Worm (Caenorhabditis elegans) whole organism, L1 larva: ENCODE measurements around the gene srh-149.

Source experiments
- C34B4.2 ChIP-seq: sonication (generic microtip); optimal IDR thresholded peaks from 2 replicates; lab custom pipeline; 2017; ENCODE audit warnings: mild to moderate bottlenecking, missing genetic modification characterization, missing compliant biosample characterization
- alr-1 ChIP-seq: fragments of 200-800 bp; sonication (Bioruptor generic); optimal IDR thresholded peaks from 2 replicates; lab custom pipeline; 2018; ENCODE audit warnings: borderline replicate concordance, mild to moderate bottlenecking, missing genetic modification characterization, missing compliant biosample characterization
- blmp-1 ChIP-seq: fragments of 150-350 bp; optimal IDR thresholded peaks from 2 replicates; lab custom pipeline; 2014; ENCODE audit warnings: missing biosample characterization, missing genetic modification characterization
- elt-2 ChIP-seq: sonication (generic microtip); optimal IDR thresholded peaks from 2 replicates; lab custom pipeline; 2016; ENCODE audit warnings: missing genetic modification characterization, mild to moderate bottlenecking, inconsistent platforms, missing compliant biosample characterization, missing genetic modification reagents
- fkh-8 ChIP-seq: sonication (generic microtip); optimal IDR thresholded peaks from 2 replicates; lab custom pipeline; 2016; ENCODE audit warnings: mild to moderate bottlenecking, missing genetic modification characterization, missing compliant biosample characterization
- nhr-47 ChIP-seq: sonication (generic microtip); optimal IDR thresholded peaks from 2 replicates; lab custom pipeline; 2016; ENCODE audit warnings: mild to moderate bottlenecking, missing genetic modification characterization, moderate library complexity, missing compliant biosample characterization
- unc-98 ChIP-seq: fragments of 200-800 bp; sonication (Bioruptor generic); IDR thresholded peaks from 2 replicates; pipeline ENCODE4 v1.3.6; 2022; ENCODE audit warnings: missing genetic modification characterization, missing compliant biosample characterization
- xbp-1 ChIP-seq: sonication (generic microtip); optimal IDR thresholded peaks from 2 replicates; lab custom pipeline; 2016; ENCODE audit warnings: missing genetic modification characterization, missing compliant biosample characterization
- ztf-4 ChIP-seq: fragments of 150-350 bp; optimal IDR thresholded peaks from 2 replicates; lab custom pipeline; 2014; ENCODE audit warnings: missing biosample characterization, missing genetic modification characterization

Gene srh-149

ce11 chrV:15796087-15796486 lies 44.9 kb downstream of the srh-149 start, which contains the start of gene nhr-223:
TSS of gene nhr-223 (plus strand) at chrV:15796387.
- TF ChIP-seq ztf-4 (tag; lab: Kevin White, UChicago) (no peak), alr-1 (tag; lab: Kevin White, UChicago) (no peak), blmp-1 (tag; lab: Kevin White, UChicago) (no peak)

DNA sequence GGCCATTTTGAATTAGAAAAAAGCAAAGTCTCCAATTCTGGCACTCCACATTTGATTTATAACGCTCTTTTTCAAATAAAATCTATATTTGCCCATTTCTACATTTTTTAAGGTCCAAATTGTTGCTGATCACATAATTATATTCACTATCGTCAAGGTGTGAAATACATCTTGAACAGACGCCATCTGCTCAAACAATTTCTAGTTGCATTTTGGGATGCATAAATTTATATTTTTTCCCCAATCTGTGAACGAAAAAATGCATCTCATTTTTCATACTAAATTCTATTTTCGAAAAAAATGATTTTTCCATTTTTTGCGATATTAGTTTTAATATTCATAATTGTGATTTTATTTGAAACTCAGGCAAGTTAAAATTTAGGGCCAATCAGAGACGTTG lies 47.7 kb downstream of the srh-149 start, which contains the start of gene T26E4.7:
Gene T26E4.7, plus strand, starts transcription at position 301 of the 400 bp plus-strand sequence.
- TF ChIP-seq fkh-8 (tag; lab: Kevin White, UChicago) (no peak), elt-2 (tag; lab: Kevin White, UChicago) (no peak)

- TF ChIP-seq C34B4.2 (tag; lab: Kevin White, UChicago) (no peak), alr-1 (tag; lab: Kevin White, UChicago) (no peak), xbp-1 (tag; lab: Kevin White, UChicago) (no peak), unc-98 (GFP tag; lab: Robert Waterston, UW) (no peak), nhr-47 (tag; lab: Kevin White, UChicago) (no peak)
- TF ChIP-seq, all 84 proteins: peak for 0
These were observed 48.6 kb downstream of the srh-149 start, which contains the start of gene T26E4.4 for ce11 chrV:15792409-15792808. TSS of gene T26E4.4 (minus strand) at chrV:15792509.
